Worm (Caenorhabditis elegans) whole organism, L3 larva: ENCODE measurements around the gene ins-32.

Experiments used
- fkh-2 ChIP-seq: fragments of 150-350 bp; optimal IDR thresholded peaks from 2 replicates; lab custom pipeline; 2014; ENCODE audit warnings: missing biosample characterization, missing genetic modification reagents, missing genetic modification characterization
- jun-1 ChIP-seq: fragments of 150-350 bp; optimal IDR thresholded peaks from 2 replicates; lab custom pipeline; 2014; ENCODE audit warnings: missing biosample characterization, missing genetic modification reagents, missing genetic modification characterization
- mml-1 ChIP-seq: fragments of 150-350 bp; sonication (generic microtip); optimal IDR thresholded peaks from 3 replicates; lab custom pipeline; 2014; ENCODE audit warnings: missing biosample characterization, missing genetic modification characterization
- nhr-43 ChIP-seq: sonication (generic microtip); optimal IDR thresholded peaks from 2 replicates; lab custom pipeline; 2016; ENCODE audit warnings: mild to moderate bottlenecking, missing genetic modification characterization, missing compliant biosample characterization; ENCODE audit not compliant: poor library complexity, severe bottlenecking
- pha-4 ChIP-seq: fragments of 150-350 bp; optimal IDR thresholded peaks from 2 replicates; lab custom pipeline; 2014; ENCODE audit warnings: missing biosample characterization, missing genetic modification reagents, missing genetic modification characterization
- zag-1 ChIP-seq: fragments of 150-350 bp; optimal IDR thresholded peaks from 2 replicates; lab custom pipeline; 2014; ENCODE audit warnings: missing biosample characterization, missing genetic modification characterization
- ztf-4 ChIP-seq: fragments of 150-350 bp; optimal IDR thresholded peaks from 2 replicates; lab custom pipeline; 2014; ENCODE audit warnings: missing biosample characterization, missing genetic modification characterization

DNA sequence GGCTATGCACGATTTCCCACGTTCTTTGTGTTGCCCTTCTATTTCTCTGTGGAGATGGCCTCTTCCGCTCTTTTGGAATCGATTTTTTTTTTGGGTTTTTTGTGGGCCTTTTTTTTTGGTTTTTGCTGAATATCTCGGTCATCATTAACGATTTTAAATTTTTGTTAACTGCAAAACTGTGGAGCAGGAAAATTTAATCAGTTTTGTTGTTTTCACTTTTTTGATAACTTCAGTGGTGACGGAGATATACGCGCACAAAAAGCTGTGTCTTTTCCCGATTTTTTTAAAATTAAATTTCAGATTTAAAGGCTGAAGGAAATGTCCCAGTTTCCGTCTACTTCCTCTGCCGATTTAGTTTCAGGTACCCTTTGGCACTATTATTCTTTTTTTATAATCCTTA is 17.9 kb downstream of the ins-32 start, which contains the start of gene T24E12.1:
- TF ChIP-seq pha-4 (tag; lab: Kevin White, UChicago) (no peak), mml-1 (tag; lab: Kevin White, UChicago) (no peak), nhr-43 (no peak), zag-1 (no peak), fkh-2 (tag; lab: Kevin White, UChicago) (no peak), jun-1 (tag; lab: Kevin White, UChicago) (no peak), ztf-4 (no peak)
